Worm (Caenorhabditis elegans) whole organism, L3 larva: ENCODE data around the gene F55A11.6.

Experiments
- ZK546.5 ChIP-seq: sonication (generic microtip); optimal IDR thresholded peaks from 2 replicates; lab custom pipeline; 2017; ENCODE audit warnings: missing biosample characterization, missing genetic modification characterization
- ama-1 ChIP-seq: fragments of 150-350 bp; optimal IDR thresholded peaks from 2 replicates; lab custom pipeline; 2018
- ceh-28 ChIP-seq: fragments of 150-350 bp; optimal IDR thresholded peaks from 2 replicates; lab custom pipeline; 2014; ENCODE audit warnings: missing biosample characterization, missing genetic modification reagents, missing genetic modification characterization
- fos-1 ChIP-seq: fragments of 150-350 bp; optimal IDR thresholded peaks from 2 replicates; lab custom pipeline; 2014; ENCODE audit warnings: missing biosample characterization, missing genetic modification characterization
- mdl-1 ChIP-seq: fragments of 150-350 bp; optimal IDR thresholded peaks from 2 replicates; lab custom pipeline; 2014; ENCODE audit warnings: missing biosample characterization, missing genetic modification characterization
- nfya-1 ChIP-seq: sonication (generic microtip); optimal IDR thresholded peaks from 2 replicates; lab custom pipeline; 2017; ENCODE audit warnings: missing genetic modification characterization, mild to moderate bottlenecking, missing compliant biosample characterization, antibody characterized with exemption, moderate library complexity; ENCODE audit not compliant: insufficient read depth
- nhr-12 ChIP-seq: fragments of 150-350 bp; optimal IDR thresholded peaks from 2 replicates; lab custom pipeline; 2014; ENCODE audit warnings: missing biosample characterization, missing genetic modification characterization
- nhr-67 ChIP-seq: fragments of 150-350 bp; optimal IDR thresholded peaks from 2 replicates; lab custom pipeline; 2014; ENCODE audit warnings: missing biosample characterization, missing genetic modification characterization
- pha-4 ChIP-seq: fragments of 150-350 bp; optimal IDR thresholded peaks from 2 replicates; lab custom pipeline; 2014; ENCODE audit warnings: missing biosample characterization, missing genetic modification reagents, missing genetic modification characterization

- TF ChIP-seq pha-4 (tag; lab: Kevin White, UChicago) (no peak), nfya-1 (no peak), nhr-12 (tag; lab: Kevin White, UChicago) (no peak), fos-1 (no peak), nhr-67 (tag; lab: Kevin White, UChicago) (no peak), ama-1 (lab: Kevin White, UChicago) (no peak), ceh-28 (tag; lab: Kevin White, UChicago) (no peak), mdl-1 (tag; lab: Kevin White, UChicago) (no peak), ZK546.5 (tag; lab: Kevin White, UChicago) (no peak)
Measured at ce11 chrV:11811921-11812320, 35.3 kb downstream of the F55A11.6 start, which contains the start of gene D2023.3.
